Fruit fly (Drosophila melanogaster) whole organism, embryonic: ENCODE data around the gene CG9021.

Experiments
- Antp ChIP-seq: fragments of 200-800 bp; sonication (Bioruptor generic); optimal IDR thresholded peaks from 3 replicates; lab custom pipeline; 2016; ENCODE audit warnings: missing biosample characterization, missing genetic modification characterization
- BtbVII ChIP-seq: fragments of 200-800 bp; sonication (Bioruptor generic); optimal IDR thresholded peaks from 3 replicates; lab custom pipeline; 2017; ENCODE audit warnings: missing biosample characterization, mild to moderate bottlenecking, missing genetic modification characterization
- CG10147 ChIP-seq: fragments of 200-800 bp; sonication (Bioruptor generic); optimal IDR thresholded peaks from 2 replicates; lab custom pipeline; 2019; ENCODE audit warnings: missing biosample characterization, mild to moderate bottlenecking, missing genetic modification characterization, moderate library complexity
- CG10654 ChIP-seq: fragments of 200-800 bp; sonication (Bioruptor generic); optimal IDR thresholded peaks from 2 replicates; lab custom pipeline; 2016; ENCODE audit warnings: missing biosample characterization, missing genetic modification characterization
- CG12236 ChIP-seq: fragments of 200-800 bp; sonication (Bioruptor generic); optimal IDR thresholded peaks from 2 replicates; lab custom pipeline; 2016; ENCODE audit warnings: missing biosample characterization, missing genetic modification characterization
- CG14860 ChIP-seq: fragments of 200-800 bp; sonication (Bioruptor generic); IDR thresholded peaks from 3 replicates; pipeline ENCODE4 v1.3.6; 2022; ENCODE audit warnings: missing biosample characterization, missing genetic modification characterization; ENCODE audit not compliant: partially characterized antibody
- CG15514 ChIP-seq: fragments of 200-800 bp; sonication (Bioruptor generic); optimal IDR thresholded peaks from 3 replicates; lab custom pipeline; 2017; ENCODE audit warnings: missing biosample characterization, missing genetic modification characterization, mild to moderate bottlenecking, moderate library complexity, missing genetic modification reagents
- CG1602 ChIP-seq: fragments of 200-800 bp; sonication (Bioruptor generic); optimal IDR thresholded peaks from 3 replicates; lab custom pipeline; 2016; ENCODE audit warnings: missing biosample characterization, missing genetic modification characterization
- CG1603 ChIP-seq: fragments of 200-800 bp; sonication (Bioruptor generic); optimal IDR thresholded peaks from 2 replicates; lab custom pipeline; 2019; ENCODE audit warnings: missing biosample characterization, mild to moderate bottlenecking, missing genetic modification characterization, moderate library complexity
- CG17568 ChIP-seq: fragments of 200-800 bp; sonication (Bioruptor generic); optimal IDR thresholded peaks from 2 replicates; lab custom pipeline; 2018; ENCODE audit warnings: missing biosample characterization, mild to moderate bottlenecking, missing genetic modification characterization, moderate library complexity
- CG18476 ChIP-seq: fragments of 200-800 bp; sonication (Bioruptor generic); optimal IDR thresholded peaks from 2 replicates; lab custom pipeline; 2016; ENCODE audit warnings: missing biosample characterization, mild to moderate bottlenecking, missing genetic modification characterization
- CG18619 ChIP-seq: fragments of 200-800 bp; sonication (Bioruptor generic); optimal IDR thresholded peaks from 3 replicates; lab custom pipeline; 2017; ENCODE audit warnings: missing biosample characterization, mild to moderate bottlenecking, missing genetic modification characterization
- CG18764 ChIP-seq: fragments of 200-800 bp; sonication (Bioruptor generic); optimal IDR thresholded peaks from 3 replicates; lab custom pipeline; 2016; ENCODE audit warnings: missing biosample characterization, missing genetic modification characterization
- CG3065 ChIP-seq: fragments of 200-800 bp; sonication (Bioruptor generic); optimal IDR thresholded peaks from 2 replicates; lab custom pipeline; 2016; ENCODE audit warnings: missing biosample characterization, missing genetic modification characterization
- CG31365 ChIP-seq: fragments of 200-800 bp; sonication (Bioruptor generic); optimal IDR thresholded peaks from 2 replicates; lab custom pipeline; 2018; ENCODE audit warnings: missing biosample characterization, mild to moderate bottlenecking, missing genetic modification characterization
- CG32767 ChIP-seq: fragments of 200-800 bp; sonication (Bioruptor generic); IDR thresholded peaks from 2 replicates; pipeline ENCODE4 v1.3.6; 2022; ENCODE audit warnings: missing biosample characterization, missing genetic modification characterization
- CG4424 ChIP-seq: fragments of 200-800 bp; sonication (Bioruptor generic); optimal IDR thresholded peaks from 3 replicates; lab custom pipeline; 2016; ENCODE audit warnings: missing biosample characterization, missing genetic modification characterization
- CG7963 ChIP-seq: fragments of 200-800 bp; sonication (Bioruptor generic); IDR thresholded peaks from 3 replicates; pipeline ENCODE4 v1.3.6; 2022; ENCODE audit warnings: missing biosample characterization, missing genetic modification characterization; ENCODE audit not compliant: partially characterized antibody
- CrebB ChIP-seq: fragments of 200-800 bp; sonication (Bioruptor generic); optimal IDR thresholded peaks from 3 replicates; lab custom pipeline; 2018; ENCODE audit warnings: missing biosample characterization, mild to moderate bottlenecking, missing genetic modification characterization
- Dip3 ChIP-seq: fragments of 200-800 bp; sonication (Bioruptor generic); optimal IDR thresholded peaks from 3 replicates; lab custom pipeline; 2016; ENCODE audit warnings: missing biosample characterization, missing genetic modification characterization
- Dll ChIP-seq: fragments of 200-800 bp; sonication (Bioruptor generic); IDR thresholded peaks from 4 replicates; pipeline ENCODE4 v1.3.6; 2022; ENCODE audit warnings: missing biosample characterization, missing genetic modification characterization; ENCODE audit not compliant: partially characterized antibody
- Dp ChIP-seq: fragments of 200-800 bp; sonication (Bioruptor generic); optimal IDR thresholded peaks from 2 replicates; lab custom pipeline; 2018; ENCODE audit warnings: missing biosample characterization, mild to moderate bottlenecking, missing genetic modification characterization, moderate library complexity
- Ets65A ChIP-seq: fragments of 200-800 bp; sonication (Bioruptor generic); peaks from one replicate; lab custom pipeline; 2016; ENCODE audit warnings: missing biosample characterization, missing genetic modification characterization
- Hr51 ChIP-seq, 2 experiments: fragments of 200-800 bp; sonication (Bioruptor generic); optimal IDR thresholded peaks; 2 replicates in 1 of 2; 3 replicates in 1 of 2; lab custom pipeline; 2016 to 2018; ENCODE audit warnings: missing biosample characterization in 2 of 2, missing genetic modification characterization in 2 of 2, mild to moderate bottlenecking in 1 of 2, moderate library complexity in 1 of 2
- NC2β ChIP-seq: fragments of 200-800 bp; sonication (Bioruptor generic); optimal IDR thresholded peaks from 2 replicates; lab custom pipeline; 2016; ENCODE audit warnings: missing biosample characterization, missing genetic modification characterization
- NK7.1 ChIP-seq: fragments of 200-800 bp; sonication (Bioruptor generic); optimal IDR thresholded peaks from 3 replicates; lab custom pipeline; 2016; ENCODE audit warnings: missing biosample characterization, missing genetic modification characterization
- Sin3A ChIP-seq: fragments of >200 bp; optimal IDR thresholded peaks from 2 replicates; lab custom pipeline; 2018
- Sry-β ChIP-seq: fragments of 200-800 bp; sonication (Bioruptor generic); optimal IDR thresholded peaks from 2 replicates; lab custom pipeline; 2018; ENCODE audit warnings: missing biosample characterization, mild to moderate bottlenecking, missing genetic modification characterization, moderate library complexity
- Trl ChIP-seq, 3 experiments: fragments of >200 bp in 2 of 3; fragments of 200-800 bp in 1 of 3; sonication (Bioruptor generic) in 1 of 3; optimal IDR thresholded peaks; 2 replicates in 1 of 3; 3 replicates in 2 of 3; lab custom pipeline; 2016 to 2017; ENCODE audit warnings: missing biosample characterization in 1 of 3, missing genetic modification characterization in 1 of 3
- ab ChIP-seq: fragments of 200-800 bp; sonication (Bioruptor generic); optimal IDR thresholded peaks from 2 replicates; lab custom pipeline; 2016; ENCODE audit warnings: missing biosample characterization, missing genetic modification characterization
- bbx ChIP-seq: fragments of 200-800 bp; sonication (Bioruptor generic); IDR thresholded peaks from 2 replicates; pipeline ENCODE4 v1.3.6; 2022; ENCODE audit warnings: missing biosample characterization, missing genetic modification characterization; ENCODE audit not compliant: partially characterized antibody
- dpn ChIP-seq, 2 experiments: fragments of 200-800 bp; sonication (Bioruptor generic); optimal IDR thresholded peaks; 3 replicates each; lab custom pipeline; 2016; ENCODE audit warnings: missing biosample characterization in 2 of 2, missing genetic modification characterization in 2 of 2
- grau ChIP-seq: fragments of 200-800 bp; optimal IDR thresholded peaks from 3 replicates; lab custom pipeline; 2019; ENCODE audit warnings: missing biosample characterization, mild to moderate bottlenecking, missing genetic modification characterization, moderate library complexity
- gt ChIP-seq: fragments of 200-800 bp; sonication (Bioruptor generic); IDR thresholded peaks from 2 replicates; pipeline ENCODE4 v1.3.6; 2022; ENCODE audit warnings: missing biosample characterization, missing genetic modification characterization
- kah ChIP-seq: fragments of 200-800 bp; sonication (Bioruptor generic); optimal IDR thresholded peaks from 2 replicates; lab custom pipeline; 2018; ENCODE audit warnings: missing biosample characterization, mild to moderate bottlenecking, missing genetic modification characterization
- lola ChIP-seq, 3 experiments: fragments of >200 bp in 2 of 3; fragments of 200-800 bp in 1 of 3; sonication (Bioruptor generic) in 1 of 3; optimal IDR thresholded peaks; 2 replicates each; lab custom pipeline; 2017 to 2019; ENCODE audit warnings: missing biosample characterization in 3 of 3, missing genetic modification characterization in 3 of 3, mild to moderate bottlenecking in 1 of 3, moderate library complexity in 1 of 3
- onecut ChIP-seq: fragments of 200-800 bp; sonication (Bioruptor generic); IDR thresholded peaks from 2 replicates; pipeline ENCODE4 v1.3.6; 2022; ENCODE audit warnings: missing biosample characterization, missing genetic modification characterization
- otp ChIP-seq: fragments of 200-800 bp; sonication (Bioruptor generic); IDR thresholded peaks from 3 replicates; pipeline ENCODE4, ENCODE4 v1.3.6; 2022; ENCODE audit warnings: missing biosample characterization, missing genetic modification characterization
- p53 ChIP-seq: fragments of 200-800 bp; sonication (Bioruptor generic); optimal IDR thresholded peaks from 2 replicates; lab custom pipeline; 2016; ENCODE audit warnings: missing biosample characterization, missing genetic modification characterization
- pfk ChIP-seq: fragments of 200-800 bp; sonication (Bioruptor generic); optimal IDR thresholded peaks from 2 replicates; lab custom pipeline; 2018; ENCODE audit warnings: missing biosample characterization, mild to moderate bottlenecking, missing genetic modification characterization, moderate library complexity
- repo ChIP-seq: fragments of 200-800 bp; sonication (Bioruptor generic); optimal IDR thresholded peaks from 2 replicates; lab custom pipeline; 2016; ENCODE audit warnings: missing biosample characterization, missing genetic modification characterization
- run ChIP-seq: fragments of 200-800 bp; sonication (Bioruptor generic); optimal IDR thresholded peaks from 3 replicates; lab custom pipeline; 2018; ENCODE audit warnings: missing biosample characterization, mild to moderate bottlenecking, missing genetic modification characterization
- schlank ChIP-seq: fragments of 200-800 bp; sonication (Bioruptor generic); optimal IDR thresholded peaks from 2 replicates; lab custom pipeline; 2018; ENCODE audit warnings: missing biosample characterization, mild to moderate bottlenecking, missing genetic modification characterization
- so ChIP-seq: fragments of 200-800 bp; sonication (Bioruptor generic); IDR thresholded peaks from 3 replicates; pipeline ENCODE4 v1.3.6; 2022; ENCODE audit warnings: missing biosample characterization, missing genetic modification characterization
- ssp ChIP-seq: fragments of 200-800 bp; sonication (Bioruptor generic); IDR thresholded peaks from 2 replicates; pipeline ENCODE4 v1.3.6; 2022; ENCODE audit warnings: missing biosample characterization, missing genetic modification characterization
- tll ChIP-seq, 2 experiments: fragments of 200-800 bp in 1 of 2; fragments of >200 bp in 1 of 2; sonication (Bioruptor generic) in 1 of 2; optimal IDR thresholded peaks; 2 replicates each; lab custom pipeline; 2017 to 2019; ENCODE audit warnings: missing biosample characterization in 2 of 2, missing genetic modification characterization in 2 of 2, mild to moderate bottlenecking in 1 of 2, moderate library complexity in 1 of 2
- vfl ChIP-seq: fragments of 200-800 bp; sonication (Bioruptor generic); optimal IDR thresholded peaks from 2 replicates; lab custom pipeline; 2016; ENCODE audit warnings: missing biosample characterization, missing genetic modification characterization
- wor ChIP-seq: fragments of 200-800 bp; sonication (Bioruptor generic); IDR thresholded peaks from 2 replicates; pipeline ENCODE4 v1.3.6; 2022; ENCODE audit warnings: missing biosample characterization, missing genetic modification characterization

CG9021 gene

DNA sequence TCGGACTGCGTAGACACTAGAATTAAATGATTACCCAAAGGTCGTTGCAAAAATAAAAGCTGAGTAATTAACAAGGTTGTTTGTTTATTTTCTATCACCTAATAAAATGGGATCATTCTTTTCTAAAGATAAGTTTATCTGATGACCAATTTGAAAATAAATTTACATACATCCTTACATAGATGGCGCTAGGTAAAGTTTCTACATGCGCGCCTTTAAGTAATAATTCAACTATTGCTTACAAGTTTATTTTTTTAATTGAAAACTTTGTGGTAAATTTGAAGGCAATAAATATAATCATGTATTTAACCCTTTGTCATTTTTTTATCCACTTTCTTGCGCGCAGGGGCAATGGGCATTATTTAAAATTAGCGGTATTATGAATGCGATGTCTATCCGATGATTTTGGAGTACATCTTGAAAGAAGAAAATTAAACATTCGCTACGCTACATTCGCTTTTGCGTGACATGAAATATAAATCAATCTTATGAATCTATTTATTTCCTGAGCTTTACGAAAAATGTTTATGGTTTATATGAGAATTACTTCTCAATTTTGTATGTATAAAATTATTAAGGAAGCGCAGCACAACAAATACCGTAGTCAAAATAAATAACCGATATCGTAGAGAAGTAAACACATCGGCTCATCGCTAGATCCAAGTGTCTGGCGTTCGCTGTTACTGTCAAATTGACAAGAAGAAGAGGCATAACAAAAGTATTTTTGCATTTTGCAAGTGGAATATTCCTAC lies 44.5 kb upstream of the CG9021 start, which contains the start of gene CG9044 (continued):
- TF ChIP-seq Sin3A (lab: Kevin White, UChicago) (peak; percentile 63), lola (GFP tag; optimal IDR thresholded peaks at IDR 0.05; lab: Kevin White, UChicago) (peak in 1 of 3 experiments; percentile 53), CG31365 (tag; lab: Kevin White, UChicago) (no peak), CrebB (no peak), Sry-β (GFP tag; lab: Kevin White, UChicago) (peak; percentile 8), kah (GFP tag; lab: Kevin White, UChicago) (no peak), CG18476 (GFP tag; lab: Kevin White, UChicago) (peak; percentile 50), grau (no peak), CG1603 (tag; lab: Kevin White, UChicago) (no peak), Antp (peak; percentile 40), pfk (no peak), Ets65A (peak; percentile 98), CG4424 (GFP tag; lab: Kevin White, UChicago) (peak; percentile 59), CG32767 (GFP tag; lab: Robert Waterston, UW) (no peak), Dip3 (GFP tag; lab: Kevin White, UChicago) (peak; percentile 66), schlank (tag; lab: Kevin White, UChicago) (no peak), CG12236 (GFP tag; lab: Kevin White, UChicago) (no peak), CG18764 (peak; percentile 31), gt (GFP tag; lab: Robert Waterston, UW) (no peak), NK7.1 (GFP tag; lab: Kevin White, UChicago) (peak; percentile 2), CG15514 (no peak), so (0 out of 3 replicates have a peak, but pooled peaks have one; percentile 31), CG18619 (peak; percentile 54), onecut (no peak), run (no peak), Hr51 (GFP tag; optimal IDR thresholded peaks at IDR 0.05; lab: Kevin White, UChicago) (peak in 1 of 2 experiments; percentile 66), vfl (peak; percentile 23), Dp (GFP tag; lab: Kevin White, UChicago) (peak; percentile 75), BtbVII (peak; percentile 0), tll (GFP tag; optimal IDR thresholded peaks at IDR 0.05; lab: Kevin White, UChicago) (peak in 1 of 2 experiments; percentile 66), CG3065 (GFP tag; lab: Kevin White, UChicago) (no peak), otp (GFP tag; lab: Robert Waterston, UW) (no peak), NC2β (GFP tag; lab: Kevin White, UChicago) (peak; percentile 36), CG17568 (GFP tag; lab: Kevin White, UChicago) (no peak), wor (GFP tag; lab: Robert Waterston, UW) (no peak), CG10147 (GFP tag; lab: Kevin White, UChicago) (no peak), repo (peak; percentile 10), CG14860 (peak; percentile 89), CG7963 (GFP tag; lab: Robert Waterston, UW) (peak; percentile 80), ssp (peak; percentile 42), ab (GFP tag; lab: Kevin White, UChicago) (no peak), Trl (optimal IDR thresholded peaks at IDR 0.05; lab: Kevin White, UChicago) (no peak), Trl (GFP tag; optimal IDR thresholded peaks at IDR 0.05; lab: Kevin White, UChicago) (peak; percentile 67), CG1602 (GFP tag; lab: Kevin White, UChicago) (peak; percentile 48), bbx (GFP tag; lab: Robert Waterston, UW) (peak; percentile 88), CG10654 (GFP tag; lab: Kevin White, UChicago) (peak; percentile 51), dpn (GFP tag; optimal IDR thresholded peaks at IDR 0.05; lab: Kevin White, UChicago) (peak; percentile 59 to 72), p53 (GFP tag; lab: Kevin White, UChicago) (no peak), Dll (GFP tag; lab: Robert Waterston, UW) (peak; percentile 97)
